Worm (Caenorhabditis elegans) whole organism, L4 larva: ENCODE measurements around the gene srx-74.

ENCODE experiments used
- D1046.2 ChIP-seq: fragments of 200-800 bp; sonication (Bioruptor generic); IDR thresholded peaks from 2 replicates; pipeline ENCODE4 v1.3.6; 2022; ENCODE audit warnings: missing genetic modification characterization, missing compliant biosample characterization
- F26F4.8 ChIP-seq: fragments of 200-800 bp; sonication (Bioruptor generic); conservative IDR thresholded peaks from 2 replicates; pipeline ENCODE4 v1.3.6; 2022; ENCODE audit warnings: missing genetic modification characterization, missing compliant biosample characterization
- Y5F2A.4 ChIP-seq: fragments of 200-800 bp; sonication (Bioruptor generic); optimal IDR thresholded peaks from 2 replicates; lab custom pipeline; 2018; ENCODE audit warnings: mild to moderate bottlenecking, missing genetic modification characterization, missing compliant biosample characterization
- Y75B8A.6 ChIP-seq: fragments of 200-800 bp; sonication (Bioruptor generic); IDR thresholded peaks from 2 replicates; pipeline ENCODE4 v1.3.6; 2022; ENCODE audit warnings: missing genetic modification reagents, missing genetic modification characterization, missing compliant biosample characterization
- ZK546.5 ChIP-seq, 2 experiments: sonication (generic microtip); optimal IDR thresholded peaks; 2 replicates each; lab custom pipeline; 2017; ENCODE audit warnings: missing biosample characterization in 2 of 2, missing genetic modification characterization in 2 of 2
- ama-1 ChIP-seq: fragments of 150-350 bp; optimal IDR thresholded peaks from 2 replicates; lab custom pipeline; 2014; ENCODE audit warnings: inconsistent platforms, mixed read lengths
- ceh-28 ChIP-seq: fragments of 150-350 bp; optimal IDR thresholded peaks from 2 replicates; lab custom pipeline; 2014; ENCODE audit warnings: missing biosample characterization, missing genetic modification reagents, missing genetic modification characterization
- ceh-44 ChIP-seq: fragments of 200-800 bp; sonication (Bioruptor generic); IDR thresholded peaks from 2 replicates; pipeline ENCODE4 v1.3.6; 2022; ENCODE audit warnings: missing genetic modification reagents, missing genetic modification characterization, missing compliant biosample characterization
- ceh-62 ChIP-seq: sonication (generic microtip); optimal IDR thresholded peaks from 2 replicates; lab custom pipeline; 2017; ENCODE audit warnings: missing biosample characterization, missing genetic modification characterization
- ces-1 ChIP-seq: fragments of 150-350 bp; sonication (generic microtip); optimal IDR thresholded peaks from 4 replicates; lab custom pipeline; 2014; ENCODE audit warnings: missing biosample characterization, missing genetic modification reagents, missing genetic modification characterization
- cey-2 ChIP-seq: sonication (generic microtip); optimal IDR thresholded peaks from 3 replicates; lab custom pipeline; 2017; ENCODE audit warnings: missing genetic modification characterization, mild to moderate bottlenecking, missing compliant biosample characterization, antibody characterized with exemption, borderline replicate concordance; ENCODE audit not compliant: insufficient read depth
- daf-8 ChIP-seq: fragments of 200-800 bp; sonication (Bioruptor generic); IDR thresholded peaks from 2 replicates; pipeline ENCODE4 v1.3.6; 2022; ENCODE audit warnings: missing genetic modification characterization, missing compliant biosample characterization
- dmd-6 ChIP-seq: fragments of 200-800 bp; sonication (Bioruptor generic); IDR thresholded peaks from 2 replicates; pipeline ENCODE4 v1.3.6; 2022; ENCODE audit warnings: missing genetic modification reagents, missing genetic modification characterization, missing compliant biosample characterization
- fkh-10 ChIP-seq: fragments of 150-350 bp; optimal IDR thresholded peaks from 2 replicates; lab custom pipeline; 2014; ENCODE audit warnings: missing biosample characterization, missing genetic modification reagents, missing genetic modification characterization
- hlh-11 ChIP-seq: fragments of 200-800 bp; sonication (Bioruptor generic); optimal IDR thresholded peaks from 2 replicates; lab custom pipeline; 2018; ENCODE audit warnings: mild to moderate bottlenecking, missing genetic modification characterization, missing compliant biosample characterization
- lin-13 ChIP-seq: fragments of 150-350 bp; optimal IDR thresholded peaks from 2 replicates; lab custom pipeline; 2014; ENCODE audit warnings: missing biosample characterization, missing genetic modification reagents, missing genetic modification characterization
- lin-29 ChIP-seq: fragments of 200-800 bp; sonication (Bioruptor generic); IDR thresholded peaks from 2 replicates; pipeline ENCODE4 v1.3.6; 2022; ENCODE audit warnings: missing genetic modification reagents, missing genetic modification characterization, missing compliant biosample characterization
- lin-38 ChIP-seq: fragments of 200-800 bp; sonication (Bioruptor generic); IDR thresholded peaks from 2 replicates; pipeline ENCODE4 v1.3.6; 2022; ENCODE audit warnings: missing genetic modification reagents, missing genetic modification characterization, missing compliant biosample characterization
- lin-39 ChIP-seq: fragments of 150-350 bp; optimal IDR thresholded peaks from 2 replicates; lab custom pipeline; 2014; ENCODE audit warnings: missing biosample characterization, missing genetic modification reagents, missing genetic modification characterization
- lir-3 ChIP-seq: sonication (generic microtip); optimal IDR thresholded peaks from 2 replicates; lab custom pipeline; 2016; ENCODE audit warnings: mild to moderate bottlenecking, missing genetic modification characterization, missing compliant biosample characterization
- lsy-2 ChIP-seq, 2 experiments: fragments of 150-350 bp in 1 of 2; sonication (generic microtip) in 1 of 2; optimal IDR thresholded peaks; 2 replicates each; lab custom pipeline; 2014 to 2017; ENCODE audit warnings: missing biosample characterization in 2 of 2, missing genetic modification characterization in 2 of 2
- mdl-1 ChIP-seq, 2 experiments: fragments of 150-350 bp in 1 of 2; sonication (generic microtip) in 1 of 2; optimal IDR thresholded peaks; 2 replicates each; lab custom pipeline; 2014 to 2017; ENCODE audit warnings: missing biosample characterization in 2 of 2, missing genetic modification characterization in 2 of 2
- mep-1 ChIP-seq: fragments of 150-350 bp; sonication (generic microtip); optimal IDR thresholded peaks from 3 replicates; lab custom pipeline; 2014; ENCODE audit warnings: missing biosample characterization, missing genetic modification characterization
- nhr-25 ChIP-seq: sonication (generic microtip); optimal IDR thresholded peaks from 2 replicates; lab custom pipeline; 2017; ENCODE audit warnings: missing genetic modification characterization, mild to moderate bottlenecking, missing compliant biosample characterization, antibody characterized with exemption, moderate library complexity, borderline replicate concordance; ENCODE audit not compliant: insufficient read depth
- nhr-42 ChIP-seq: fragments of 200-800 bp; sonication (Bioruptor generic); IDR thresholded peaks from 2 replicates; pipeline ENCODE4 v1.3.6; 2022; ENCODE audit warnings: missing genetic modification characterization, missing compliant biosample characterization
- nhr-48 ChIP-seq: sonication (generic microtip); optimal IDR thresholded peaks from 2 replicates; lab custom pipeline; 2016; ENCODE audit warnings: mild to moderate bottlenecking, missing genetic modification characterization, missing compliant biosample characterization
- nhr-76 ChIP-seq: fragments of 150-350 bp; optimal IDR thresholded peaks from 2 replicates; lab custom pipeline; 2014; ENCODE audit warnings: missing biosample characterization, missing genetic modification characterization
- pha-4 ChIP-seq, 2 experiments: fragments of 150-350 bp in 1 of 2; fragments of 200-800 bp in 1 of 2; sonication (Bioruptor generic) in 1 of 2; IDR thresholded peaks in 1 of 2; optimal IDR thresholded peaks in 1 of 2; 2 replicates each; pipeline versions ENCODE4 v1.3.6 to Lab custom; 2014 to 2022; ENCODE audit warnings: missing genetic modification characterization in 2 of 2, missing genetic modification reagents in 2 of 2, missing biosample characterization in 1 of 2, missing compliant biosample characterization in 1 of 2
- php-3 ChIP-seq: fragments of 200-800 bp; sonication (Bioruptor generic); IDR thresholded peaks from 2 replicates; pipeline ENCODE4 v1.3.6; 2022; ENCODE audit warnings: missing genetic modification reagents, missing genetic modification characterization, missing compliant biosample characterization
- pqm-1 ChIP-seq: sonication (generic microtip); optimal IDR thresholded peaks from 2 replicates; lab custom pipeline; 2017; ENCODE audit warnings: missing biosample characterization, missing genetic modification characterization
- saeg-2 ChIP-seq: fragments of 200-800 bp; sonication (Bioruptor generic); IDR thresholded peaks from 2 replicates; pipeline ENCODE4 v1.3.6; 2022; ENCODE audit warnings: missing genetic modification reagents, missing genetic modification characterization, missing compliant biosample characterization
- set-16 ChIP-seq: fragments of 200-800 bp; sonication (Bioruptor generic); IDR thresholded peaks from 2 replicates; pipeline ENCODE4 v1.3.6; 2022; ENCODE audit warnings: missing genetic modification reagents, missing genetic modification characterization, missing compliant biosample characterization
- skn-1 ChIP-seq: fragments of 150-350 bp; optimal IDR thresholded peaks from 2 replicates; lab custom pipeline; 2014; ENCODE audit warnings: missing biosample characterization, missing genetic modification characterization
- tra-1 ChIP-seq: fragments of 200-800 bp; sonication (Bioruptor generic); IDR thresholded peaks from 2 replicates; pipeline ENCODE4 v1.3.6; 2022; ENCODE audit warnings: missing genetic modification reagents, missing genetic modification characterization, missing compliant biosample characterization
- unc-130 ChIP-seq: sonication (generic microtip); optimal IDR thresholded peaks from 2 replicates; lab custom pipeline; 2016; ENCODE audit warnings: missing genetic modification reagents, missing genetic modification characterization, missing compliant biosample characterization
- vab-7 ChIP-seq: fragments of 200-800 bp; sonication (Bioruptor generic); IDR thresholded peaks from 2 replicates; pipeline ENCODE4 v1.3.6; 2022; ENCODE audit warnings: missing genetic modification reagents, missing genetic modification characterization, missing compliant biosample characterization
- zag-1 ChIP-seq: fragments of 150-350 bp; optimal IDR thresholded peaks from 2 replicates; lab custom pipeline; 2014; ENCODE audit warnings: missing biosample characterization, missing genetic modification characterization
- zfp-2 ChIP-seq: sonication (generic microtip); optimal IDR thresholded peaks from 2 replicates; lab custom pipeline; 2016; ENCODE audit warnings: mild to moderate bottlenecking, missing genetic modification characterization, missing compliant biosample characterization
- zfp-3 ChIP-seq: fragments of 200-800 bp; sonication (Bioruptor generic); conservative IDR thresholded peaks from 2 replicates; pipeline ENCODE4 v1.3.6; 2022; ENCODE audit warnings: missing genetic modification reagents, missing genetic modification characterization, missing compliant biosample characterization
- zip-2 ChIP-seq: fragments of 150-350 bp; optimal IDR thresholded peaks from 2 replicates; lab custom pipeline; 2014; ENCODE audit warnings: missing biosample characterization, missing genetic modification characterization
- ztf-7 ChIP-seq: fragments of 150-350 bp; optimal IDR thresholded peaks from 2 replicates; lab custom pipeline; 2014; ENCODE audit warnings: missing biosample characterization, missing genetic modification characterization

The srx-74 gene

ce11 chrV:4681670-4682069 lies 19.4 kb upstream of the srx-74 start, which contains the start of gene K03B4.4:
Gene K03B4.4 (plus strand): TSS chrV:4681970.
- TF ChIP-seq vab-7 (GFP tag; lab: Robert Waterston, UW) (no peak), nhr-48 (tag; lab: Kevin White, UChicago) (no peak), zfp-2 (no peak), Y5F2A.4 (GFP tag; lab: Kevin White, UChicago) (no peak), lin-38 (GFP tag; lab: Robert Waterston, UW) (no peak), F26F4.8 (GFP tag; lab: Robert Waterston, UW) (no peak), unc-130 (GFP tag; lab: Kevin White, UChicago) (no peak), ceh-62 (tag; lab: Kevin White, UChicago) (no peak), zip-2 (no peak), mdl-1 (tag; optimal IDR thresholded peaks at IDR 0.05; lab: Kevin White, UChicago) (no peak), tra-1 (GFP tag; lab: Robert Waterston, UW) (no peak), hlh-11 (no peak), lsy-2 (tag; optimal IDR thresholded peaks at IDR 0.05; lab: Kevin White, UChicago) (no peak), nhr-42 (GFP tag; lab: Robert Waterston, UW) (no peak), daf-8 (GFP tag; lab: Robert Waterston, UW) (no peak), D1046.2 (GFP tag; lab: Robert Waterston, UW) (no peak)

- TF ChIP-seq ces-1 (GFP tag; lab: Kevin White, UChicago) (no peak), mep-1 (tag; lab: Kevin White, UChicago) (no peak), php-3 (GFP tag; lab: Robert Waterston, UW) (no peak), skn-1 (no peak), ceh-28 (no peak), lin-29 (GFP tag; lab: Robert Waterston, UW) (no peak), ama-1 (lab: Kevin White, UChicago) (no peak), zfp-3 (no peak), fkh-10 (GFP tag; lab: Kevin White, UChicago) (no peak), Y75B8A.6 (GFP tag; lab: Robert Waterston, UW) (no peak), lin-38 (GFP tag; lab: Robert Waterston, UW) (no peak), zag-1 (tag; lab: Kevin White, UChicago) (no peak), lin-39 (tag; lab: Kevin White, UChicago) (no peak), lsy-2 (tag; optimal IDR thresholded peaks at IDR 0.05; lab: Kevin White, UChicago) (no peak), pqm-1 (tag; lab: Kevin White, UChicago) (no peak), ztf-7 (tag; lab: Kevin White, UChicago) (no peak), saeg-2 (GFP tag; lab: Robert Waterston, UW) (no peak), ceh-44 (GFP tag; lab: Robert Waterston, UW) (no peak), hlh-11 (no peak)
Measured at ce11 chrV:4676812-4677211, 14.5 kb upstream of the srx-74 start.

ce11 chrV:4676092-4676491 lies 13.8 kb upstream of the srx-74 start, which contains the start of gene K03B4.6:
Gene K03B4.6 (minus strand): TSS chrV:4676192.
- TF ChIP-seq ceh-28 (no peak), set-16 (no peak), pha-4 (GFP tag; IDR thresholded peaks at IDR 0.05; lab: Robert Waterston, UW) (no peak), pha-4 (tag; optimal IDR thresholded peaks at IDR 0.05; lab: Kevin White, UChicago) (no peak), nhr-76 (tag; lab: Kevin White, UChicago) (no peak), Y75B8A.6 (GFP tag; lab: Robert Waterston, UW) (no peak), ZK546.5 (tag; optimal IDR thresholded peaks at IDR 0.05; lab: Kevin White, UChicago) (no peak), lir-3 (no peak), nhr-25 (tag; lab: Kevin White, UChicago) (no peak), tra-1 (GFP tag; lab: Robert Waterston, UW) (no peak), pqm-1 (tag; lab: Kevin White, UChicago) (no peak), cey-2 (tag; lab: Kevin White, UChicago) (no peak), dmd-6 (no peak), lin-13 (no peak), ama-1 (lab: Kevin White, UChicago) (no peak), php-3 (GFP tag; lab: Robert Waterston, UW) (no peak)
- TF ChIP-seq, all 104 proteins: peak for 0
